Worm (Caenorhabditis elegans): ENCODE results near the gene rnp-9.

The rnp-9 gene

ce11 chrX:10197204-10197756 is 30.2 kb downstream of the rnp-9 start, which contains the start of gene nucb-1 (continued):
- TF ChIP-seq nhr-20 (tag; optimal IDR thresholded peaks at IDR 0.05) (peak; percentile 93), egl-27 (tag; optimal IDR thresholded peaks at IDR 0.05) (peak; percentile 35 to 45), unc-30 (tag; optimal IDR thresholded peaks at IDR 0.05) (no peak), fkh-4 (tag; optimal IDR thresholded peaks at IDR 0.05; ENCODE audit: borderline replicate concordance) (no peak), ceh-8 (GFP tag; optimal IDR thresholded peaks at IDR 0.05) (peak; percentile 17)

DNA sequence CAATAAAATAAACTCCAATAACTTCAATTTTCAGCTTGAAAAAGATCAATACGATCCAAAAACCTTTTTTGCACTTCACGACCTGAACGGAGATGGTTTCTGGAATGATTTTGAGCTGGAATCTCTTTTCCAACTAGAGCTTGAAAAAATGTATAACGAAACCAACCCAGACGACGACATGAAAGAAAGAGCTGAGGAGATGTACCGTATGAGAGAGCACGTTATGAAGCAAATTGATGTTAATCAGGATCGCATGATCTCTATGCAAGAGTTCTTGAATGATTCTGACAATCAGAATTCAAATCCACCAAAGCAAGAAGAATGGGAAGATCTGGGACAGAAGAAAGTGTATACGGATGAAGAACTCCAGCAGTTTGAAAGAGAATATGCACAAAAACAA is 32.1 kb downstream of the rnp-9 start:
- TF ChIP-seq nhr-85 (tag): peak; percentile 18
- TF ChIP-seq C04F5.9 (tag; optimal IDR thresholded peaks at IDR 0.05): no peak
- no peak for TF ChIP-seq efl-1 (optimal IDR thresholded peaks at IDR 0.05)
- peak in 1 of 2 experiments; percentile 74 for TF ChIP-seq efl-1 (GFP tag; optimal IDR thresholded peaks at IDR 0.05 in 1 of 2)

DNA sequence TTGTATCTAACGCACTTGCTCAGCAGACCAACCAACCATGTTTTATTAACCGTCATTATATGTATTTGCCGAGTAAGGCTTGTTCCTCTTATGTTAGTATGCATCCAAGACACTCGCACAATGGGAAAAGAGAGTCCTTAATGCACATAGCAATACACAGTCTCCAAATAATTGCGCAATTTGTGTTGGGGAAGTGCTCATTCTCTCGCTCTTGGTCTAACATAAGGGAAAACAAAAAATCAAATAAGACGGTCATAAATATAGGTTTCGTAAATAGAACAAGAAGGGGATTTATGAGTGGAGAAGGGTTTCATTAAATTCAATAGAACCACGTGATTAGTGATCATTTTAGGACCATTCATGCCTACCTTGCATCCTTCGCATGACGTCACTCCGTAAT is 36.4 kb downstream of the rnp-9 start:
- no peak for TF ChIP-seq Y116A8C.19 (tag; optimal IDR thresholded peaks at IDR 0.05; ENCODE audit: borderline replicate concordance)
- no peak for TF ChIP-seq ces-1 (GFP tag; optimal IDR thresholded peaks at IDR 0.05)
- no peak for TF ChIP-seq hlh-17 (GFP tag; optimal IDR thresholded peaks at IDR 0.05; ENCODE audit: borderline replicate concordance)
- TF ChIP-seq xbp-1 (tag; optimal IDR thresholded peaks at IDR 0.05): no peak
- no peak for TF ChIP-seq pqm-1 (tag; optimal IDR thresholded peaks at IDR 0.05)
- no peak for TF ChIP-seq ets-5 (GFP tag; IDR thresholded peaks at IDR 0.05)
- no peak for TF ChIP-seq C16A3.4 (tag; optimal IDR thresholded peaks at IDR 0.05)
- TF ChIP-seq rnt-1 (tag; optimal IDR thresholded peaks at IDR 0.05): no peak
- no peak for TF ChIP-seq nhr-77 (tag; optimal IDR thresholded peaks at IDR 0.05)
- TF ChIP-seq efl-3 (GFP tag; optimal IDR thresholded peaks at IDR 0.05): no peak
- TF ChIP-seq aha-1 (tag; optimal IDR thresholded peaks at IDR 0.05): no peak

DNA sequence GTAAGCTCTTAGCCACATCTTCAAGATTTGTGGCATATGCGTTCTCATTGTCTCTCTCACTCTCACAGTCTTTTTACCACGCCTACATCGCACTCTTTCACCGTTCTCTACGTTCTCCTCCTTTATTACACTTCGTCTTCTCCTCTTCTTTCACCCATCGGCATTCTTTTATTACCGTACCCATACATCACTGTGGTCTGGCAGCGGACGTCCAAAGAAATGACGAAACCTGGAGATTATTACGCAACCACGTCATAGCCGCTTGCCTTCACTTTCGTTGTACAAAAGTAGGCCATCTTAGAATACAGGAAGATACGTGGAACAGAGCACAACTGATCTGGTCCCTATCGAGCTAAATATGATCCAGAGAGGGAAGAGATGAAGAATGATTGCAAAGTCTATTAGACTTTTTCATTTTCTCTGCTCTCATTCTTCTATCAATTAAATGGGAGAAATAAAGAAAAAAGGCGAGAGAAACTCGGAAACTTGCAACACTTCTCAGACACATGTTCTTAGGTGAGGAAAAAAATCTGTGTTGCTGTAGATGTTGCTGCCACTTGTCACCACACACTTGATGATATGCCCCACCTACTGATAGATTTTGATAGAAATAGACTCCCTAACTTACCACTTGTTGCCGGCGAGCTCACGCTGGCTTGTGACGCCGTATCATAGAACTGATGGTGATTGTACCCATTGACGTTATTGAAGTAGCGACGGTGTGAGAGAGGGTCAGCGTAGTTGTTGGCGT is 37.4 kb downstream of the rnp-9 start:
- peak; percentile 9 for TF ChIP-seq mep-1 (tag; optimal IDR thresholded peaks at IDR 0.05)
- TF ChIP-seq blmp-1 (tag; optimal IDR thresholded peaks at IDR 0.05): peak; percentile 71
- TF ChIP-seq lin-14 (GFP tag; optimal IDR thresholded peaks at IDR 0.05): peak; percentile 63
- TF ChIP-seq rnt-1 (tag; optimal IDR thresholded peaks at IDR 0.05): peak; percentile 62
- TF ChIP-seq nhr-71 (tag; optimal IDR thresholded peaks at IDR 0.05): peak; percentile 60
- no peak for TF ChIP-seq nhr-11 (tag; optimal IDR thresholded peaks at IDR 0.05)
- peak; percentile 13 for TF ChIP-seq snu-23 (GFP tag; optimal IDR thresholded peaks at IDR 0.05)
- TF ChIP-seq fkh-8 (tag; optimal IDR thresholded peaks at IDR 0.05): no peak
- TF ChIP-seq F16B12.6 (tag; optimal IDR thresholded peaks at IDR 0.05): no peak
- no peak for TF ChIP-seq C34B4.2 (tag; optimal IDR thresholded peaks at IDR 0.05)
- TF ChIP-seq nhr-20 (tag; optimal IDR thresholded peaks at IDR 0.05): peak; percentile 16
- TF ChIP-seq ceh-82 (tag; optimal IDR thresholded peaks at IDR 0.05): no peak
- no peak for TF ChIP-seq elt-3 (tag; optimal IDR thresholded peaks at IDR 0.05)

ce11 chrX:10205321-10205720 is 38.2 kb downstream of the rnp-9 start, which contains the start of gene sex-1:
Gene sex-1 (minus strand): TSS chrX:10205421.
- TF ChIP-seq fkh-10 (GFP tag; optimal IDR thresholded peaks at IDR 0.05) (no peak), swsn-7 (tag; optimal IDR thresholded peaks at IDR 0.05) (no peak), pqm-1 (tag; optimal IDR thresholded peaks at IDR 0.05) (no peak), ces-1 (GFP tag; optimal IDR thresholded peaks at IDR 0.05) (no peak), fkh-8 (tag; optimal IDR thresholded peaks at IDR 0.05) (no peak), zag-1 (tag; optimal IDR thresholded peaks at IDR 0.05) (no peak), egl-27 (tag; optimal IDR thresholded peaks at IDR 0.05) (no peak), lin-35 (GFP tag; optimal IDR thresholded peaks at IDR 0.05) (no peak), ztf-11 (tag; optimal IDR thresholded peaks at IDR 0.05) (no peak)

All from whole organism, L1 larva.